Worm (Caenorhabditis elegans) whole organism, L2 larva: ENCODE data around the gene C01G12.7.

Experiments
- C34F6.9 ChIP-seq: fragments of 150-350 bp; optimal IDR thresholded peaks from 2 replicates; lab custom pipeline; 2014; ENCODE audit warnings: missing biosample characterization, missing genetic modification characterization
- F13H6.1 ChIP-seq: sonication (generic microtip); optimal IDR thresholded peaks from 2 replicates; lab custom pipeline; 2016; ENCODE audit warnings: missing genetic modification characterization, missing compliant biosample characterization
- alr-1 ChIP-seq: fragments of 150-350 bp; optimal IDR thresholded peaks from 2 replicates; lab custom pipeline; 2014; ENCODE audit warnings: missing biosample characterization, missing genetic modification characterization
- aly-2 ChIP-seq: fragments of 150-350 bp; optimal IDR thresholded peaks from 2 replicates; lab custom pipeline; 2014; ENCODE audit warnings: missing biosample characterization, missing genetic modification characterization
- ama-1 ChIP-seq: fragments of 150-350 bp; optimal IDR thresholded peaks from 2 replicates; lab custom pipeline; 2018; ENCODE audit warnings: inconsistent platforms
- ceh-82 ChIP-seq: fragments of 150-350 bp; optimal IDR thresholded peaks from 2 replicates; lab custom pipeline; 2014; ENCODE audit warnings: missing biosample characterization, missing genetic modification characterization
- crh-2 ChIP-seq: sonication (generic microtip); optimal IDR thresholded peaks from 2 replicates; lab custom pipeline; 2017; ENCODE audit warnings: missing biosample characterization, missing genetic modification characterization
- egl-27 ChIP-seq: sonication (generic microtip); optimal IDR thresholded peaks from 3 replicates; lab custom pipeline; 2017; ENCODE audit warnings: missing biosample characterization, missing genetic modification reagents, missing genetic modification characterization
- elt-1 ChIP-seq: fragments of 150-350 bp; optimal IDR thresholded peaks from 2 replicates; lab custom pipeline; 2014; ENCODE audit warnings: missing biosample characterization, missing genetic modification characterization
- elt-3 ChIP-seq: sonication (generic microtip); optimal IDR thresholded peaks from 2 replicates; lab custom pipeline; 2017; ENCODE audit warnings: missing biosample characterization, missing genetic modification characterization
- fos-1 ChIP-seq: fragments of 150-350 bp; optimal IDR thresholded peaks from 2 replicates; lab custom pipeline; 2014; ENCODE audit warnings: missing biosample characterization, missing genetic modification characterization
- gmeb-1 ChIP-seq: fragments of 150-350 bp; optimal IDR thresholded peaks from 2 replicates; lab custom pipeline; 2014; ENCODE audit warnings: missing biosample characterization, missing genetic modification characterization
- lin-11 ChIP-seq: fragments of 150-350 bp; sonication (generic microtip); optimal IDR thresholded peaks from 2 replicates; lab custom pipeline; 2014; ENCODE audit warnings: missing biosample characterization, missing genetic modification characterization, inconsistent platforms, mixed read lengths
- lin-13 ChIP-seq: fragments of 150-350 bp; optimal IDR thresholded peaks from 2 replicates; lab custom pipeline; 2014; ENCODE audit warnings: missing biosample characterization, missing genetic modification reagents, missing genetic modification characterization
- lin-39 ChIP-seq: fragments of 150-350 bp; optimal IDR thresholded peaks from 2 replicates; lab custom pipeline; 2014; ENCODE audit warnings: missing biosample characterization, missing genetic modification reagents, missing genetic modification characterization
- lsy-2 ChIP-seq, 2 experiments: fragments of 150-350 bp in 1 of 2; sonication (generic microtip) in 1 of 2; optimal IDR thresholded peaks; 2 replicates each; lab custom pipeline; 2014 to 2017; ENCODE audit warnings: missing biosample characterization in 2 of 2, missing genetic modification characterization in 2 of 2
- mab-5 ChIP-seq: fragments of 150-350 bp; optimal IDR thresholded peaks from 2 replicates; lab custom pipeline; 2014; ENCODE audit warnings: missing biosample characterization, missing genetic modification characterization
- mbf-1 ChIP-seq: sonication (generic microtip); optimal IDR thresholded peaks from 2 replicates; lab custom pipeline; 2017; ENCODE audit warnings: missing biosample characterization, missing genetic modification characterization
- mdl-1 ChIP-seq, 2 experiments: fragments of 150-350 bp in 1 of 2; sonication (generic microtip) in 1 of 2; optimal IDR thresholded peaks; 2 replicates each; lab custom pipeline; 2017; ENCODE audit warnings: missing biosample characterization in 2 of 2, missing genetic modification characterization in 2 of 2
- nhr-10 ChIP-seq: sonication (generic microtip); optimal IDR thresholded peaks from 2 replicates; lab custom pipeline; 2017; ENCODE audit warnings: missing biosample characterization, missing genetic modification characterization
- nhr-11 ChIP-seq: fragments of 150-350 bp; optimal IDR thresholded peaks from 2 replicates; lab custom pipeline; 2014; ENCODE audit warnings: missing biosample characterization, missing genetic modification characterization
- nhr-12 ChIP-seq: fragments of 150-350 bp; optimal IDR thresholded peaks from 2 replicates; lab custom pipeline; 2014; ENCODE audit warnings: missing biosample characterization, missing genetic modification characterization
- nhr-129 ChIP-seq: fragments of 150-350 bp; optimal IDR thresholded peaks from 2 replicates; lab custom pipeline; 2014; ENCODE audit warnings: missing biosample characterization, missing genetic modification characterization
- nhr-21 ChIP-seq: fragments of 150-350 bp; optimal IDR thresholded peaks from 2 replicates; lab custom pipeline; 2014; ENCODE audit warnings: missing biosample characterization, missing genetic modification characterization
- nhr-23 ChIP-seq: fragments of 150-350 bp; optimal IDR thresholded peaks from 2 replicates; lab custom pipeline; 2014; ENCODE audit warnings: missing biosample characterization, missing genetic modification reagents, missing genetic modification characterization
- nhr-25 ChIP-seq: fragments of 150-350 bp; sonication (generic microtip); optimal IDR thresholded peaks from 3 replicates; lab custom pipeline; 2014; ENCODE audit warnings: missing biosample characterization, missing genetic modification characterization
- nhr-6 ChIP-seq: fragments of 150-350 bp; optimal IDR thresholded peaks from 2 replicates; lab custom pipeline; 2014; ENCODE audit warnings: missing biosample characterization, missing genetic modification characterization
- peb-1 ChIP-seq: fragments of 150-350 bp; optimal IDR thresholded peaks from 2 replicates; lab custom pipeline; 2014; ENCODE audit warnings: missing biosample characterization, missing genetic modification characterization
- skn-1 ChIP-seq: sonication (generic microtip); optimal IDR thresholded peaks from 2 replicates; lab custom pipeline; 2017; ENCODE audit warnings: missing biosample characterization, missing genetic modification characterization
- sma-3 ChIP-seq: sonication (generic microtip); optimal IDR thresholded peaks from 2 replicates; lab custom pipeline; 2016; ENCODE audit warnings: missing genetic modification reagents, missing genetic modification characterization, missing compliant biosample characterization
- sma-9 ChIP-seq, 2 experiments: fragments of 150-350 bp in 1 of 2; sonication (generic microtip) in 1 of 2; optimal IDR thresholded peaks; 2 replicates each; lab custom pipeline; 2014 to 2016; ENCODE audit warnings: missing genetic modification characterization in 2 of 2, mild to moderate bottlenecking in 1 of 2, missing biosample characterization in 1 of 2, missing compliant biosample characterization in 1 of 2, missing genetic modification reagents in 1 of 2, moderate library complexity in 1 of 2
- snpc-4 ChIP-seq: fragments of 150-350 bp; optimal IDR thresholded peaks from 2 replicates; lab custom pipeline; 2014; ENCODE audit warnings: missing biosample characterization, missing genetic modification characterization
- unc-39 ChIP-seq: fragments of 150-350 bp; optimal IDR thresholded peaks from 2 replicates; lab custom pipeline; 2014; ENCODE audit warnings: missing biosample characterization, missing genetic modification characterization
- ztf-1 ChIP-seq: fragments of 200-800 bp; sonication (Bioruptor generic); conservative IDR thresholded peaks from 2 replicates; pipeline ENCODE4 v1.3.6; 2022; ENCODE audit warnings: missing genetic modification characterization, missing compliant biosample characterization
- ztf-11 ChIP-seq: sonication (generic microtip); optimal IDR thresholded peaks from 2 replicates; lab custom pipeline; 2017; ENCODE audit warnings: missing biosample characterization, missing genetic modification characterization
- ztf-4 ChIP-seq: fragments of 150-350 bp; optimal IDR thresholded peaks from 2 replicates; lab custom pipeline; 2014; ENCODE audit warnings: missing biosample characterization, missing genetic modification characterization

Gene C01G12.7

DNA sequence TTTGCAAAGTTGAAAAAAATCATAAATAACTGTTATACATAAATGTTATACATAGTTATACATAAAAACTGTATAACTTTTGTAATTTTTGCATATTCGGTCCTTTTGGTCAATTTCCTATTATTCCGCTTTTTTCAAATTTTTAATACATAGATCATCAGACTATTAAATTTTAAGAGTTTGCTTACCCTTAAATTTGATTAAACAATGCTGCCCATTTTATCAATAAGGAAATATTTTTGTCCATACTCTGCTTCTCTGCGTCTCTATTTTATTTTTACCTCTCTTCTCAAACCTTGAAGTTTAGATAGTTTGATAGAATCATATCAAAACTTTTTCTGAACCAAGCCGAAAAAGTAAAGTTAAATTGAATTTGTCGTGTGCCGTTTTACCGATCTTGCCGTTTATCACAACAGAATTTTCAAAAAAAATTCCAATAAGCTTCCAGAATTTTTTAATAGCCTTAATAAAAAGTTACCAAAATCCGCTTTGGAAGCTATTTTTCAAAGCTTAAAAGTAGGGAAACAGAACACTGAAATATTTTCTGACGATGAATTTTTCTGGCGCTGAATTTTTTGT lies 7.7 kb upstream of the C01G12.7 start:
- TF ChIP-seq crh-2 (tag; lab: Kevin White, UChicago) (no peak), ceh-82 (no peak), peb-1 (no peak), ztf-1 (GFP tag; lab: Robert Waterston, UW) (no peak), skn-1 (no peak), F13H6.1 (tag; lab: Kevin White, UChicago) (no peak), alr-1 (tag; lab: Kevin White, UChicago) (no peak), elt-1 (tag; lab: Kevin White, UChicago) (no peak), nhr-21 (no peak)
- TF ChIP-seq, all 48 proteins: peak for 0

DNA sequence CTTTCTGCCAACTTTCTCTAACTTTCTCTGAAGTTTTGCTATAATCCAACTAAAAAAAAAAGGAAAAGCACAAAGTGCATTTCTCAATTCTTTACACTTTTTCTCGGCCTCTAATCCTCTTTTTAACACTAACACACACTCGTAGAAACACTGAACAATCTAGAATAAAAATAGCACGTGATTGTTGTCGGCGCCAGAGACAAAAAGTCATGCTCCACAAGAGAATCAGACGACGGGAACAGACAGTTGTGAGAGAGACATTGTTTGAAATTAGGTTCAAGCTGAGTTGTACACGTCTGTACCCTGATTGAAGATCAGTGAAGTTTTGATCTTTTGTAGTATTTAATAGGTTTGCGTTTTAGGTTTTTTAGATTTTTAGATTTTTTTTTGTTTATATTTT lies 6.7 kb upstream of the C01G12.7 start:
- TF ChIP-seq nhr-23 (tag; lab: Kevin White, UChicago) (no peak), sma-3 (peak; percentile 64), nhr-12 (no peak), snpc-4 (tag; lab: Kevin White, UChicago) (peak; percentile 34), ztf-1 (GFP tag; lab: Robert Waterston, UW) (no peak), nhr-25 (no peak), fos-1 (tag; lab: Kevin White, UChicago) (peak; percentile 50), nhr-6 (tag; lab: Kevin White, UChicago) (peak; percentile 45), lin-13 (GFP tag; lab: Kevin White, UChicago) (peak; percentile 22), sma-9 (GFP tag; optimal IDR thresholded peaks at IDR 0.05; lab: Kevin White, UChicago) (peak; percentile 89), sma-9 (tag; optimal IDR thresholded peaks at IDR 0.05; lab: Kevin White, UChicago) (no peak), ztf-4 (tag; lab: Kevin White, UChicago) (peak; percentile 68), mab-5 (tag; lab: Kevin White, UChicago) (peak; percentile 20), ama-1 (lab: Kevin White, UChicago) (peak; percentile 34), crh-2 (tag; lab: Kevin White, UChicago) (peak; percentile 81), lin-11 (tag; lab: Kevin White, UChicago) (no peak), nhr-129 (tag; lab: Kevin White, UChicago) (peak; percentile 91), mdl-1 (tag; optimal IDR thresholded peaks at IDR 0.05; lab: Kevin White, UChicago) (peak in 1 of 2 experiments; percentile 63), nhr-10 (tag; lab: Kevin White, UChicago) (peak; percentile 7), lsy-2 (tag; optimal IDR thresholded peaks at IDR 0.05; lab: Kevin White, UChicago) (peak in 1 of 2 experiments; percentile 81), ztf-11 (tag; lab: Kevin White, UChicago) (no peak), skn-1 (no peak), elt-3 (tag; lab: Kevin White, UChicago) (no peak), F13H6.1 (tag; lab: Kevin White, UChicago) (peak; percentile 76), egl-27 (tag; lab: Kevin White, UChicago) (no peak), C34F6.9 (tag; lab: Kevin White, UChicago) (peak; percentile 78), gmeb-1 (tag; lab: Kevin White, UChicago) (peak; percentile 49)

DNA sequence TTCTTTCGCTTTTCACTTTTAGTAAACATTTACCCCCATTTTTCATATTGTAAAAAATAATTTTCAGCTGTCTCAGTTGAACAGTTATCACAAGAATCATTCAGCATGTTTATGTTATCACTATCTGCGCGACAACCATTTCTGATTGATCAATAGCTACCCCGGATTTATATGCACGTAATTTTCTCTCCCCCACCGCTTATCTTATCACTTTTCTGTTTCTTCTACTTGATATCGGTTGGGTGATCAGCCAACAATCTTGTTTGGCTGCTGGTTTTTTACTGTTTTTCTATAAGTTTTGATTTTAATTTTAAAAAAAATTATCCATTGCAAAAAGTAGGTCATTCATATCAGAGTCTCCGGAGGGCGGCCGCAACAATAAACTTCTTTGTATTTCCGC lies 6.1 kb upstream of the C01G12.7 start:
- peak; percentile 2 for TF ChIP-seq nhr-21
- TF ChIP-seq egl-27 (tag; lab: Kevin White, UChicago) = no peak
- TF ChIP-seq sma-9 (GFP tag; optimal IDR thresholded peaks at IDR 0.05; lab: Kevin White, UChicago) = peak; percentile 48
- no peak for TF ChIP-seq sma-9 (tag; optimal IDR thresholded peaks at IDR 0.05; lab: Kevin White, UChicago)
- TF ChIP-seq unc-39 (tag; lab: Kevin White, UChicago) = no peak

DNA sequence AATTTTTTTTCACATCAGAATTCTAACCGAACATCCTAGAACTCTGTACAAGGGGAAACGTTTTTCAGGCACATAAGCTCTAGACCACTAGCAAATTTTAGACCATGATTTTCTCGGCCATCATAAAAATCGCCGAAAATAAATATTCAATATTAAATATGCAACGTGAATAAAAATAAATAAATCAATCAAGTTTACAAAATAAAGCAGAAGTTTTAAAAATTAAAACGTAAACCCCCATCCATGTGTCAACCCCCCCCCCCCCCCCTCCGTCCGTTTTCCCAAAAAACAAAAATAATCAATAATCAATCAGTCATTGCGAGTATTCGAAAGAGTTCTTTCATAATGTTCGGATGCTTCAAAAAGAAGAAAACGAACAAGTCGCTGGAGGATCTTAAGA lies 1.6 kb upstream of the C01G12.7 start, which contains the start of gene catp-4:
Gene catp-4 (plus strand): TSS at position 301 of the 400 bp plus-strand sequence.
- TF ChIP-seq ztf-4 (tag; lab: Kevin White, UChicago) (no peak), mbf-1 (tag; lab: Kevin White, UChicago) (no peak), nhr-11 (no peak), sma-9 (GFP tag; optimal IDR thresholded peaks at IDR 0.05; lab: Kevin White, UChicago) (no peak), sma-9 (tag; optimal IDR thresholded peaks at IDR 0.05; lab: Kevin White, UChicago) (no peak), lin-39 (tag; lab: Kevin White, UChicago) (no peak), aly-2 (no peak), lin-13 (GFP tag; lab: Kevin White, UChicago) (no peak), nhr-10 (tag; lab: Kevin White, UChicago) (no peak), ztf-11 (tag; lab: Kevin White, UChicago) (no peak), elt-3 (tag; lab: Kevin White, UChicago) (no peak), nhr-23 (tag; lab: Kevin White, UChicago) (no peak), lin-11 (tag; lab: Kevin White, UChicago) (no peak)
